Worm (Caenorhabditis elegans): ENCODE data around the gene C07B5.6.
A peak's percentile ranks its signal among the peaks of the same experiment; 100 is the strongest.

The C07B5.6 gene

DNA sequence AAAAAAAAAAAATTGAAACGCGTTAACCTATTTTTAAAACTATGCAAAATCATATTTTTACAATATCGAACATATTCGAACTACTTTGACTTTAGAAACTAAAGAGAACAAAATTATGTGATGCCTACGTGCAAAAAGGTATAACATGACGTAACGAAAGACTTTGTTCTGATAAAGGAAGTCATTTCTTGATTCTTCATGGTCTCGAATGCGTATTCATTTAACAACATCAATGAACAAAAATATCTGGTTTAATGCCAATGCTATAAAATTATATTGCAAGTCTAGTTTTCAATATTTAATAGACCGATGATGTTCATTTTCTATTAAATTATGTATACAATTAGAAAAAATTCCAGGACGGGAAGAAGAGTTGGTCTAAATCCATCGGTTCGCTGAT, 17.2 kb downstream of the C07B5.6 start:
- TF ChIP-seq unc-3 (GFP tag; conservative IDR thresholded peaks at IDR 0.05): no peak
- no peak for TF ChIP-seq unc-3 (tag; optimal IDR thresholded peaks at IDR 0.05)
- no peak for TF ChIP-seq pag-3 (tag; optimal IDR thresholded peaks at IDR 0.05; ENCODE audit: borderline replicate concordance)
- no peak for TF ChIP-seq C38D4.7 (GFP tag; optimal IDR thresholded peaks at IDR 0.05)
- no peak for TF ChIP-seq ceh-19 (GFP tag; optimal IDR thresholded peaks at IDR 0.05)
- no peak for TF ChIP-seq che-1 (tag; optimal IDR thresholded peaks at IDR 0.05)
- TF ChIP-seq hlh-30 (tag; optimal IDR thresholded peaks at IDR 0.05; ENCODE audit: insufficient read depth): no peak
- TF ChIP-seq npax-4 (tag; optimal IDR thresholded peaks at IDR 0.05): no peak

DNA sequence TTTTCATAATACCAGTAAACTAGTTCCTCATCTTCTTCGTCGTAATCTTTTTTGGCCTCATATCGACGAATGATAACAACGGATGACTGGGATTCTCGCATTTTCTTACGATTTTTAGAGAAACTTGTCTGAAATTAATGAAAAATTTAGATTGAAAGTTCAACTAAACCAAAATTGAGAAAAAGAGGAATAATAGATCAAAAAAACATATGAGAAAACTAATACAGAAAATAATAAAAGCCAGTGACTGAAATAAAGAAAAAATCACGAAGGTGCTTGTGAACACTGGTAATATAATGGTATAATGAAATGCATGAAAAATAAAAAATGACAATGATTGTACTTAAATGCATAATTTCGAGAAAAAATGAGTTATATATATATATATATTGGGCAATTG, 17.8 kb downstream of the C07B5.6 start, which contains the start of gene C07B5.8:
TSS of gene C07B5.8 (minus strand) at position 101 of the 400 bp plus-strand sequence.
- no peak for TF ChIP-seq pha-2 (tag; optimal IDR thresholded peaks at IDR 0.05)
- TF ChIP-seq eyg-1 (tag; optimal IDR thresholded peaks at IDR 0.05): no peak
- TF ChIP-seq fax-1 (tag; optimal IDR thresholded peaks at IDR 0.05): no peak
- TF ChIP-seq zip-5 (tag; optimal IDR thresholded peaks at IDR 0.05): no peak

DNA sequence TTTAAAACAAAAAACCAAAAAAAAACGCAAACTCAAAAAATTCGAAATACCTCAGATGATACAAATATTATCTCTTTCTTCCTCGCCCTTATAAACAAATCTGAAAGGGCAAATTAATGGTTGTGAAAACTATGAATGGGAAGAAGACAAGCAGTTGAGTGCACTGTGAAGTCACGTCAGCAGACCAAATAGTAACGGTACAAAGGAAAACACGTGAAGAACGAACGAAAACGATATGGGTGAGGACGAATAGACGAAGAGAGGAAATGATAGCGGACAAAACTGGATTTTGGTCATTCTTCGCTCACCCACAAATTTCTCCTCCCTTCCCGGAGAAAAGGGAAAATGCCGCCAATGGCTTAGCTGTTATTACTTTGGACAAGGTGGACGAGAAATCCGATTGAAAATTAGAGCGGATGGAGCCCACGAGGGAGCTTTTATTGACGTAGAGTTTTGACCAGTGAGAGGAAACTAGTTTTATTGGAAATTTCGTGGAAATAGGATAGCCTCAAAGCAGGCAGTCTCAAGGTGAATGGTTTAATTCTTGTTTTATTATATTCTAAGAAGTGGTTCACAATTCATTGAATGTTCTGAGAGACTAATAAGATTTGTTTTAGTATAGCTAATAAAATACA, 18.8 kb downstream of the C07B5.6 start:
- TF ChIP-seq unc-55 (GFP tag; optimal IDR thresholded peaks at IDR 0.05) (no peak), tbx-7 (tag; optimal IDR thresholded peaks at IDR 0.05) (no peak), ceh-6 (GFP tag; optimal IDR thresholded peaks at IDR 0.05) (no peak), pha-4 (tag; optimal IDR thresholded peaks at IDR 0.05) (no peak), sox-2 (GFP tag; IDR thresholded peaks at IDR 0.05) (no peak)

DNA sequence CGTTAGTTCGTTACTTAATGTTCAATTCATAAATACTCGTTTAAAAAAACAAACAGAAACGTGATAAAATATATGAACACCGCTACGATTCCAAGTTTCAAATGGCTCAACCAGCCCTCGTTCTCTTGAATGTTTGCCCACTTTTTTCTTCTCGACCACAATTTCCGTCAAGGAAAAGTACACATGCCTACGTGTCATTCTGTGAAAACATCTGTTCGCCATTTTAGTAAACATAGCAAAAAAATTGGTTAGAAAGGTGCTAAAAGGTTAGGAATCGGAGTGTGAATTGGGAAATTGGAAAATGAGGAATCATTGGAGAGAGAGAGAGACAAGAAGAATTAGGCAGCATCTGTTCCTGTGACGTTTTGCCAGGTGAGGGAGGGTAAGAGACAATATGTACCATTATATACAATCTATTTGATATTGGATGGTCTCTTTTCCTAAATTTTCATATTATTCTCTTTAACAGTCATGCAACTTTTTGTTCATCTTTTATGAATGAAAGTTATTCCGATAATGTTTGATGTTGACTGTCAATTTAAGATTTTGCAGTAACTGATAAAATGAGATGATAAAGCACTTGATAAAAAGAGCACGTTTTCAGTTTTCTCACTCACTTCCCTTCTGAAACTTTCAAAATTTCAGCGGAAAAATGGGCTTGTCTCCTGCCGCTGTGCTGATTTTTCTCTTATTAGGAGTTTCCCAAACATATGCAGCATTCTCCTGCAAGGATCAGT, 20.6 kb downstream of the C07B5.6 start, which contains the start of gene nuc-1:
TSS of gene nuc-1 (plus strand) at position 612 of the 737 bp plus-strand sequence.
- TF ChIP-seq nfya-1 (tag; optimal IDR thresholded peaks at IDR 0.05) (no peak), elt-2 (tag; optimal IDR thresholded peaks at IDR 0.05) (peak; percentile 16)

DNA sequence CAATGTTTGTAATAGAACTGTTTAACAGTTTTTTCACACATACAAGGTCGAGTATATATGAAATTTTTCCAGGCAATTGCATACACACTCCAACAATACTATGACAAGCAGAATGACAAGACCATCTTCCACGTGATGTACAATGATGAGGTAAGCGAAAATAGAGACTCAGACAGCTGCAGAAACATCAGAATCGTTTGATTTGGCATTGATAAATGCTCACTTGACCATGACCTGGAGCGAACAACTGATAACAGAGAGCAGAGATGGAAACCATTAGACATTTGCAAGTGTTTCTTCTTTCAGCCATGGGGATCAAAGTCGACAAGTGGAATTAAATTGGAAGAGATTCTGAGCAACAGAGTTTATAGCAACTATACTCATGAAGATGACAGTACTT, 21.6 kb downstream of the C07B5.6 start:
- TF ChIP-seq ref-2 (tag; optimal IDR thresholded peaks at IDR 0.05): no peak
- no peak for TF ChIP-seq ztf-16 (tag; optimal IDR thresholded peaks at IDR 0.05)
- TF ChIP-seq ceh-14 (tag; optimal IDR thresholded peaks at IDR 0.05): no peak
- peak; percentile 81 for TF ChIP-seq elt-2 (tag; optimal IDR thresholded peaks at IDR 0.05)

DNA sequence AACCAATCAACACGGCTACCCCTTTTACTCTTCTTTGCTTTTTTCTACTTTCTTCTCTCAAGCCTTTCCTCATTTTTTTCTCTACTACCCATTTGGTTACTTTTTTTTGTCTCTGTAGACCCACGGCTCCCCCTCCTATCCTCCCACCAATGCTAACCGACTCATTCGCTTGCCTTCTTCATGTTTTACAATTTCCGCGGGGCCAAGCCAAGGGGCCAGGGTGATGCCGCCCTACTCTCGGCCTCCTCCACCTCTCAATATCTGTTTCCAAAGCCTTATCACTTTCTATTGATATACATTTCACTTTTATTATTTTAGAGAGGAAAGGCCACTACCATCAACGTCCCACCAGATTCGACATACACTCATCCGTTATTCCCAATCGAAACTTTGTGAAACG, 24.5 kb downstream of the C07B5.6 start, which contains the start of gene F49E2.5:
TSS of gene F49E2.5 (plus strand) at position 301 of the 400 bp plus-strand sequence.
- TF ChIP-seq ceh-18 (tag; optimal IDR thresholded peaks at IDR 0.05) (peak; percentile 15), ceh-24 (tag; optimal IDR thresholded peaks at IDR 0.05) (no peak)

DNA sequence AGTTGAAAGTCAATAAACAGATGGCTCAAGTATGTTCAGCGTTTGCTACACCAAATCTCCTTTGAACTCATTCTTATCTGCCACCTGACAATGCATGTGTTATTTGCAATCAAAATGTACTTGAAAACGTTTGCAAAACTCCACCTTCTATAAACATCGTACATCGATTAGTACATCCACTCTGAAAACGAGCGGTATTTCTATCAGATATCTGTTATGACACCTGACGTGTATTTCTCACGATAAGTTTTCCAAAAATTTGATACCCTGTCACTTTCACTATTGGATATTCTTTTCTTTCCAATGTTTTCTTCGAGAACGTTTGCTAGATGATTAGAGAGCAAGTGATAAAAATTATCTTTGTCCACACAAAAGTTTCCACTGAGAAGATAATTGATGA, 25.6 kb downstream of the C07B5.6 start:
- TF ChIP-seq ceh-18 (tag; optimal IDR thresholded peaks at IDR 0.05) (peak; percentile 34), ref-2 (tag; optimal IDR thresholded peaks at IDR 0.05) (no peak), unc-55 (GFP tag; optimal IDR thresholded peaks at IDR 0.05) (no peak), lim-6 (tag; optimal IDR thresholded peaks at IDR 0.05) (no peak)

DNA sequence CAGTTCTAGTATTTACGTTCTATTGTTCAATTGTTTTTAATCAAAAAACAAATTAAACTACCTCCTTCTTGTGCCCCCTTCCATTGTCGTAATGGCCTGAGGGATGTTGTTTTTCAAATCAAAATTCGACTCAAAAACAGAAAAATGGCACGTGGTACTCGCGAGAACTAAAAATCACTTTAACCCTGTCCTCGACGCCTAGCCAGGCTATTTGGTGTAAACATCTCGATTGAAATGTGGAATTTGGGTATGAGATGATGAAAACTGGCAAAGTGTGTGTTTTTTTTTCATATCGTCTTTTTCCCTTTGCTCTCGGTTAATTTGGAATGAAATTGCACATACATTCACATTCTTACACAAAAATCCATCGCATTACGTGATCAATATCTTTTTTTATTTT, 27.8 kb downstream of the C07B5.6 start:
- TF ChIP-seq lin-11 (tag; optimal IDR thresholded peaks at IDR 0.05) (no peak), F13H6.1 (tag; optimal IDR thresholded peaks at IDR 0.05) (no peak), odd-2 (tag; optimal IDR thresholded peaks at IDR 0.05) (no peak), T23F11.4 (GFP tag; optimal IDR thresholded peaks at IDR 0.05) (no peak), Y22D7AL.16 (tag; optimal IDR thresholded peaks at IDR 0.05) (no peak), ets-4 (tag; optimal IDR thresholded peaks at IDR 0.05) (no peak), dmd-4 (tag; optimal IDR thresholded peaks at IDR 0.05; ENCODE audit: borderline replicate concordance) (no peak), ztf-16 (tag; optimal IDR thresholded peaks at IDR 0.05) (no peak), ceh-6 (GFP tag; optimal IDR thresholded peaks at IDR 0.05) (no peak), ceh-9 (tag; optimal IDR thresholded peaks at IDR 0.05) (no peak), rnt-1 (tag; optimal IDR thresholded peaks at IDR 0.05) (no peak), unc-55 (GFP tag; optimal IDR thresholded peaks at IDR 0.05) (no peak), elt-4 (tag; optimal IDR thresholded peaks at IDR 0.05) (no peak), ceh-18 (tag; optimal IDR thresholded peaks at IDR 0.05) (no peak), ceh-19 (GFP tag; optimal IDR thresholded peaks at IDR 0.05) (no peak)

Measured in whole organism, late embryonic.